Worm (Caenorhabditis elegans): ENCODE data around the gene Y110A2AL.5.

The Y110A2AL.5 gene

DNA sequence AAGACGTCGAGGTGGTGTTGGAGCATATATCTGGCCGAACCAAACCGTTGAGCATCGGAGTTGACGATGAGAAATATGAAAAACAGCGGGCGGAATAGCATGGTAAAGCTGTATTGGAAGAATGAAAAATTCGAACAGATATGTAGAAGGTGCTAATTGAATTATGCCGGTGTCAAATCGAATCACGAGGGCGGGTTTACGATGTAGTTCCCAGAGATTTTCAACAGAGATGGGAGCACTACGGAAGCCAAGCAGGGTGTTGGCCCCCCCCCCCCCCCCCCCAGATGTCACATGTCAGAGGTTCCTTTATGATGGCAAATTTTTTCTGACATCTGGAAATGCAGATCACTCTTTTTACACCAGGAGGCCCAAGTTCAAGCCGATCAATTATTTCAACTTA, 21.2 kb upstream of the Y110A2AL.5 start, which contains the start of gene Y110A2AL.7:
Gene Y110A2AL.7, minus strand, starts transcription at position 101 of the 400 bp plus-strand sequence.
- TF ChIP-seq nhr-237 (tag; optimal IDR thresholded peaks at IDR 0.05) (no peak), egl-5 (tag; optimal IDR thresholded peaks at IDR 0.05) (no peak), nfya-1 (tag; optimal IDR thresholded peaks at IDR 0.05; ENCODE audit: insufficient read depth) (no peak), fkh-2 (tag; optimal IDR thresholded peaks at IDR 0.05) (no peak), nhr-23 (tag; optimal IDR thresholded peaks at IDR 0.05) (no peak), sea-2 (GFP tag; optimal IDR thresholded peaks at IDR 0.05) (no peak), ceh-28 (tag; optimal IDR thresholded peaks at IDR 0.05) (no peak), skn-1 (tag; optimal IDR thresholded peaks at IDR 0.05) (no peak), aly-2 (tag; optimal IDR thresholded peaks at IDR 0.05) (no peak), egl-27 (tag; optimal IDR thresholded peaks at IDR 0.05) (no peak), nhr-28 (tag; optimal IDR thresholded peaks at IDR 0.05) (no peak), unc-62 (GFP tag; optimal IDR thresholded peaks at IDR 0.05) (no peak), fos-1 (tag; optimal IDR thresholded peaks at IDR 0.05) (no peak), nhr-12 (tag; optimal IDR thresholded peaks at IDR 0.05) (no peak), lin-15B (tag; optimal IDR thresholded peaks at IDR 0.05) (no peak), R02D3.7 (tag; optimal IDR thresholded peaks at IDR 0.05) (no peak)

ce11 chrII:2845674-2846073, 18.7 kb upstream of the Y110A2AL.5 start:
- TF ChIP-seq zag-1 (tag; optimal IDR thresholded peaks at IDR 0.05): no peak
- TF ChIP-seq pha-4 (tag; optimal IDR thresholded peaks at IDR 0.05): no peak
- no peak for TF ChIP-seq sea-2 (GFP tag; optimal IDR thresholded peaks at IDR 0.05)
- no peak for TF ChIP-seq eor-1 (tag; optimal IDR thresholded peaks at IDR 0.05)
- TF ChIP-seq unc-62 (GFP tag; optimal IDR thresholded peaks at IDR 0.05): no peak
- no peak for TF ChIP-seq nhr-76 (tag; optimal IDR thresholded peaks at IDR 0.05)
- no peak for TF ChIP-seq nhr-77 (tag; optimal IDR thresholded peaks at IDR 0.05)
- TF ChIP-seq fkh-2 (tag; optimal IDR thresholded peaks at IDR 0.05): no peak
- TF ChIP-seq nhr-23 (tag; optimal IDR thresholded peaks at IDR 0.05): no peak

DNA sequence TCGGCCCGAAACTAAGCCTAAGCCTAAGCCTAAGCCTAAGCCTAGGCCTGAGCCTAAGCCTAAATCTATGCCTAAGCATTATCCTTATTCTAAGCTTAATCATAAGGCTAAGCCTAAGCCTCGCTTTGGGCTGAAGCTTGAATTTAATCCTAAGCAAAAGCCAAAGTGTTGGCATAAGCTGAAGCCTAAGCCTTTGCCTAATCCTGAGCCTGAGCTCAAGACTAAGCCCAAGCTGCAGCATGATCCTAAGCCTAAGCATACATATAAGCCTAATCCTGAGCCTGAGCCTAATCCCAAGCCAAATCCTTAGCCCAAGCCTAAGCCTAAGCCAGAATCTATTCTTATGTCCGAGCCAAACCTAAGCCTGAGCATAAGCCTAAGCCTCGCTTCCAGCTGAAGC, 17.8 kb upstream of the Y110A2AL.5 start:
- TF ChIP-seq aly-2 (tag; optimal IDR thresholded peaks at IDR 0.05) (no peak), egl-27 (tag; optimal IDR thresholded peaks at IDR 0.05) (no peak), ztf-4 (tag; optimal IDR thresholded peaks at IDR 0.05) (no peak), ceh-9 (tag; optimal IDR thresholded peaks at IDR 0.05) (no peak), pha-4 (tag; optimal IDR thresholded peaks at IDR 0.05) (no peak), sea-2 (GFP tag; optimal IDR thresholded peaks at IDR 0.05) (no peak), lin-15B (tag; optimal IDR thresholded peaks at IDR 0.05) (no peak), nhr-28 (tag; optimal IDR thresholded peaks at IDR 0.05) (no peak), nhr-23 (tag; optimal IDR thresholded peaks at IDR 0.05) (no peak), elt-1 (tag; optimal IDR thresholded peaks at IDR 0.05) (no peak), nhr-11 (tag; optimal IDR thresholded peaks at IDR 0.05) (no peak)

DNA sequence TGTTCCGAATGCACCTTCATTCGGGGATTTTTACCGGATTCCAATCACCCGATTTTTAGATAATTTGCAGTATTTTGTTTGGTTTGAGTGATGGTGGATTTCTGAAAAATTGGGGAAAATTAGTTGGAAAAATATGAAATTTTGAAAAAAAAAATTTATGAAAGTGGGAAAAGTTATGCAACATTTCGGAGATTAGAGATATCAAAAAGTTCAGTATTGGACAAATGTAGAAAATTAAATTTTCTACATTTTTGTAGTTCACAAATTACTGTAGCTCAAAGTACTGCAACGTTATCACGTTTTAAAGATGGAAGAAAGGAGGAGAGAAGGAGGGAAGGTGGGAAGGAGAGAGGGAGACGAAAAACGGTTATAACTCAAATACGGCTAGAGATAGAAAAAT, 11.8 kb upstream of the Y110A2AL.5 start, which contains the start of gene ptc-3:
Gene ptc-3, minus strand, starts transcription at position 101 of the 400 bp plus-strand sequence.
- TF ChIP-seq daf-12 (tag; optimal IDR thresholded peaks at IDR 0.05) (no peak), elt-2 (tag; optimal IDR thresholded peaks at IDR 0.05) (no peak), nhr-12 (tag; optimal IDR thresholded peaks at IDR 0.05) (no peak), lsy-12 (tag; optimal IDR thresholded peaks at IDR 0.05) (no peak), nhr-43 (tag; optimal IDR thresholded peaks at IDR 0.05; ENCODE audit: poor library complexity, severe bottlenecking) (no peak), nhr-237 (tag; optimal IDR thresholded peaks at IDR 0.05) (no peak), sea-2 (GFP tag; optimal IDR thresholded peaks at IDR 0.05) (no peak), fkh-10 (GFP tag; optimal IDR thresholded peaks at IDR 0.05) (no peak), lin-15B (tag; optimal IDR thresholded peaks at IDR 0.05) (no peak), nhr-76 (tag; optimal IDR thresholded peaks at IDR 0.05) (no peak), aly-2 (tag; optimal IDR thresholded peaks at IDR 0.05) (no peak), nhr-67 (tag; optimal IDR thresholded peaks at IDR 0.05) (no peak), ceh-82 (tag; optimal IDR thresholded peaks at IDR 0.05) (no peak)

ce11 chrII:2853767-2854166, 10.6 kb upstream of the Y110A2AL.5 start:
- no peak for TF ChIP-seq ceh-82 (tag; optimal IDR thresholded peaks at IDR 0.05)
- peak; percentile 63 for TF ChIP-seq elt-1 (tag; optimal IDR thresholded peaks at IDR 0.05)
- no peak for TF ChIP-seq sea-2 (GFP tag; optimal IDR thresholded peaks at IDR 0.05)

DNA sequence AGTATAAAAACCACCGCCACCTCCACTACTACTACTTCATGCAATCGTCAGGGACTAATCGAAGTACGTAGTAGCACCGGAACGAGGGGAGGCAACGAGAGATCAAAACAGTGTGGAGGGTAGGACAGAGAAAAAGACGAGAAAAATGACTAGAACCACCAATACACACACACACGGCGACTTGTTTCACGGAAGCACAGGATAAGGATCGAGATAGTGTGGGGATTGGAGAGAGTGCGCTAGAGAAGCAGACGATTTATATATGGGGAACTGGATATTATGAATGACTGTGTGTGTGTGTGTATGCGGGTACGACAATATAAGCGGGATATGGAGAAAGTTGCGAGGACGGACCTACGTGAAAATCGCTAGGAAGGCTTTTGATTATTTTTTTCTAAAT, 9.5 kb upstream of the Y110A2AL.5 start:
- no peak for TF ChIP-seq snpc-4 (tag; optimal IDR thresholded peaks at IDR 0.05)
- no peak for TF ChIP-seq nhr-28 (tag; optimal IDR thresholded peaks at IDR 0.05)
- peak; percentile 43 for TF ChIP-seq ama-1 (optimal IDR thresholded peaks at IDR 0.05)
- peak; percentile 64 for TF ChIP-seq nhr-23 (tag; optimal IDR thresholded peaks at IDR 0.05)
- peak; percentile 14 for TF ChIP-seq hmg-11 (tag; optimal IDR thresholded peaks at IDR 0.05)
- TF ChIP-seq nhr-43 (tag; optimal IDR thresholded peaks at IDR 0.05; ENCODE audit: poor library complexity, severe bottlenecking): peak; percentile 58
- no peak for TF ChIP-seq fkh-10 (GFP tag; optimal IDR thresholded peaks at IDR 0.05)
- TF ChIP-seq jun-1 (tag; optimal IDR thresholded peaks at IDR 0.05): no peak
- no peak for TF ChIP-seq ceh-16 (tag; optimal IDR thresholded peaks at IDR 0.05)
- TF ChIP-seq nhr-25 (tag; optimal IDR thresholded peaks at IDR 0.05): peak; percentile 54
- TF ChIP-seq unc-39 (tag; optimal IDR thresholded peaks at IDR 0.05): no peak
